Fruit fly (Drosophila melanogaster) whole organism, embryonic: ENCODE data around the gene Catsup.

Experiments used
- Adf1 ChIP-seq: fragments of 200-800 bp; sonication (Bioruptor generic); IDR thresholded peaks from 2 replicates; pipeline ENCODE4 v1.3.6; 2022; ENCODE audit warnings: missing biosample characterization, missing genetic modification characterization
- Atf-2 ChIP-seq: fragments of 200-800 bp; sonication (Bioruptor generic); optimal IDR thresholded peaks from 2 replicates; lab custom pipeline; 2016; ENCODE audit warnings: missing biosample characterization, missing genetic modification characterization
- BtbVII ChIP-seq: fragments of 200-800 bp; sonication (Bioruptor generic); optimal IDR thresholded peaks from 3 replicates; lab custom pipeline; 2017; ENCODE audit warnings: missing biosample characterization, mild to moderate bottlenecking, missing genetic modification characterization
- CG10274 ChIP-seq: fragments of 200-800 bp; sonication (Bioruptor generic); optimal IDR thresholded peaks from 3 replicates; lab custom pipeline; 2017; ENCODE audit warnings: missing biosample characterization, mild to moderate bottlenecking, missing genetic modification characterization
- CG12299 ChIP-seq: fragments of 200-800 bp; sonication (Bioruptor generic); optimal IDR thresholded peaks from 2 replicates; lab custom pipeline; 2018; ENCODE audit warnings: missing biosample characterization, mild to moderate bottlenecking, missing genetic modification characterization
- CG12659 ChIP-seq: fragments of 200-800 bp; sonication (Bioruptor generic); optimal IDR thresholded peaks from 3 replicates; lab custom pipeline; 2017; ENCODE audit warnings: mild to moderate bottlenecking, missing biosample characterization, missing genetic modification reagents, missing genetic modification characterization
- CG14710 ChIP-seq: fragments of 200-800 bp; sonication (Bioruptor generic); optimal IDR thresholded peaks from 3 replicates; lab custom pipeline; 2019; ENCODE audit warnings: missing biosample characterization, mild to moderate bottlenecking, missing genetic modification characterization, moderate library complexity
- CG1603 ChIP-seq: fragments of 200-800 bp; sonication (Bioruptor generic); optimal IDR thresholded peaks from 2 replicates; lab custom pipeline; 2019; ENCODE audit warnings: missing biosample characterization, mild to moderate bottlenecking, missing genetic modification characterization, moderate library complexity
- CG16863 ChIP-seq: fragments of 200-800 bp; sonication (Bioruptor generic); optimal IDR thresholded peaks from 3 replicates; lab custom pipeline; 2016; ENCODE audit warnings: missing biosample characterization, missing genetic modification characterization
- CG17568 ChIP-seq: fragments of 200-800 bp; sonication (Bioruptor generic); optimal IDR thresholded peaks from 2 replicates; lab custom pipeline; 2018; ENCODE audit warnings: missing biosample characterization, mild to moderate bottlenecking, missing genetic modification characterization, moderate library complexity
- CG18599 ChIP-seq: fragments of 200-800 bp; sonication (Bioruptor generic); optimal IDR thresholded peaks from 3 replicates; lab custom pipeline; 2017; ENCODE audit warnings: missing biosample characterization, missing genetic modification characterization, mild to moderate bottlenecking, moderate library complexity, missing genetic modification reagents
- CG2120 ChIP-seq: fragments of 200-800 bp; sonication (Bioruptor generic); optimal IDR thresholded peaks from 3 replicates; lab custom pipeline; 2016; ENCODE audit warnings: missing biosample characterization, missing genetic modification characterization
- CG2129 ChIP-seq: fragments of 200-800 bp; sonication (Bioruptor generic); IDR thresholded peaks from 2 replicates; pipeline ENCODE4 v1.3.6; 2022; ENCODE audit warnings: missing biosample characterization, missing genetic modification characterization; ENCODE audit not compliant: partially characterized antibody
- CG32532 ChIP-seq: fragments of 200-800 bp; sonication (Bioruptor generic); IDR thresholded peaks from 2 replicates; pipeline ENCODE4 v1.3.6; 2022; ENCODE audit warnings: missing biosample characterization, missing genetic modification characterization
- CG33213 ChIP-seq: fragments of 200-800 bp; sonication (Bioruptor generic); optimal IDR thresholded peaks from 3 replicates; lab custom pipeline; 2016; ENCODE audit warnings: missing biosample characterization, missing genetic modification characterization
- CG4424 ChIP-seq: fragments of 200-800 bp; sonication (Bioruptor generic); optimal IDR thresholded peaks from 3 replicates; lab custom pipeline; 2016; ENCODE audit warnings: missing biosample characterization, missing genetic modification characterization
- CG4707 ChIP-seq: fragments of 200-800 bp; sonication (Bioruptor generic); optimal IDR thresholded peaks from 2 replicates; lab custom pipeline; 2018; ENCODE audit warnings: missing biosample characterization, mild to moderate bottlenecking, missing genetic modification characterization, moderate library complexity
- CG6683 ChIP-seq: fragments of 200-800 bp; sonication (Bioruptor generic); optimal IDR thresholded peaks from 2 replicates; lab custom pipeline; 2017; ENCODE audit warnings: missing biosample characterization, mild to moderate bottlenecking, missing genetic modification characterization, missing genetic modification reagents
- CG7987 ChIP-seq: fragments of 200-800 bp; sonication (Bioruptor generic); optimal IDR thresholded peaks from 2 replicates; lab custom pipeline; 2018; ENCODE audit warnings: missing biosample characterization, mild to moderate bottlenecking, missing genetic modification characterization, moderate library complexity
- CG8924 ChIP-seq: fragments of 200-800 bp; optimal IDR thresholded peaks from 3 replicates; lab custom pipeline; 2019; ENCODE audit warnings: missing biosample characterization, mild to moderate bottlenecking, missing genetic modification characterization, moderate library complexity
- CTCF ChIP-seq: fragments of 200-800 bp; sonication (Bioruptor generic); optimal IDR thresholded peaks from 2 replicates; lab custom pipeline; 2017; ENCODE audit warnings: missing biosample characterization, mild to moderate bottlenecking, missing genetic modification characterization, moderate library complexity
- Dp ChIP-seq: fragments of 200-800 bp; sonication (Bioruptor generic); optimal IDR thresholded peaks from 2 replicates; lab custom pipeline; 2018; ENCODE audit warnings: missing biosample characterization, mild to moderate bottlenecking, missing genetic modification characterization, moderate library complexity
- Fer2 ChIP-seq: fragments of 200-800 bp; sonication (Bioruptor generic); optimal IDR thresholded peaks from 2 replicates; lab custom pipeline; 2018; ENCODE audit warnings: missing biosample characterization, mild to moderate bottlenecking, missing genetic modification characterization, moderate library complexity
- NFAT ChIP-seq: fragments of 200-800 bp; sonication (Bioruptor generic); IDR thresholded peaks from 2 replicates; pipeline ENCODE4 v1.3.6; 2022; ENCODE audit warnings: missing biosample characterization, missing genetic modification characterization
- Opbp ChIP-seq: fragments of 200-800 bp; sonication (Bioruptor generic); IDR thresholded peaks from 3 replicates; pipeline ENCODE4 v1.3.6; 2022; ENCODE audit warnings: missing biosample characterization, missing genetic modification characterization; ENCODE audit not compliant: partially characterized antibody
- Tbp ChIP-seq: fragments of >200 bp; optimal IDR thresholded peaks from 2 replicates; lab custom pipeline; 2018; ENCODE audit warnings: missing biosample characterization, missing genetic modification characterization
- croc ChIP-seq: fragments of 200-800 bp; sonication (Bioruptor generic); conservative IDR thresholded peaks from 3 replicates; pipeline ENCODE4 v1.3.6; 2022; ENCODE audit warnings: missing biosample characterization, missing genetic modification characterization
- dm ChIP-seq: fragments of 200-800 bp; sonication (Bioruptor generic); optimal IDR thresholded peaks from 3 replicates; lab custom pipeline; 2016; ENCODE audit warnings: missing biosample characterization, missing genetic modification characterization
- dmrt99B ChIP-seq: fragments of 200-800 bp; sonication (Bioruptor generic); optimal IDR thresholded peaks from 2 replicates; lab custom pipeline; 2018; ENCODE audit warnings: missing biosample characterization, mild to moderate bottlenecking, missing genetic modification characterization, moderate library complexity
- dysf ChIP-seq: fragments of 200-800 bp; sonication (Bioruptor generic); IDR thresholded peaks from 3 replicates; pipeline ENCODE4 v1.3.6; 2022; ENCODE audit warnings: missing biosample characterization, missing genetic modification characterization
- en ChIP-seq: fragments of 200-800 bp; sonication (Bioruptor generic); optimal IDR thresholded peaks from 2 replicates; lab custom pipeline; 2016; ENCODE audit warnings: missing biosample characterization, missing genetic modification characterization
- ewg ChIP-seq: fragments of 200-800 bp; sonication (Bioruptor generic); optimal IDR thresholded peaks from 3 replicates; lab custom pipeline; 2017; ENCODE audit warnings: mild to moderate bottlenecking, missing biosample characterization, missing genetic modification reagents, missing genetic modification characterization
- exex ChIP-seq: fragments of 200-800 bp; sonication (Bioruptor generic); optimal IDR thresholded peaks from 4 replicates; lab custom pipeline; 2018; ENCODE audit warnings: missing biosample characterization, mild to moderate bottlenecking, missing genetic modification characterization, moderate library complexity
- gce ChIP-seq: fragments of 200-800 bp; sonication (Bioruptor generic); IDR thresholded peaks from 3 replicates; pipeline ENCODE4 v1.3.6; 2022; ENCODE audit warnings: missing biosample characterization, missing genetic modification characterization
- gcm ChIP-seq: fragments of 200-800 bp; sonication (Bioruptor generic); optimal IDR thresholded peaks from 2 replicates; lab custom pipeline; 2019; ENCODE audit warnings: missing biosample characterization, mild to moderate bottlenecking, missing genetic modification characterization, moderate library complexity
- h ChIP-seq: fragments of >200 bp; optimal IDR thresholded peaks from 2 replicates; lab custom pipeline; 2017
- klu ChIP-seq: fragments of 200-800 bp; sonication (Bioruptor generic); IDR thresholded peaks from 2 replicates; pipeline ENCODE4 v1.3.6; 2022; ENCODE audit warnings: missing biosample characterization, missing genetic modification characterization
- mirr ChIP-seq: fragments of 200-800 bp; sonication (Bioruptor generic); optimal IDR thresholded peaks from 3 replicates; lab custom pipeline; 2018; ENCODE audit warnings: missing biosample characterization, mild to moderate bottlenecking, missing genetic modification characterization
- onecut ChIP-seq: fragments of 200-800 bp; sonication (Bioruptor generic); IDR thresholded peaks from 2 replicates; pipeline ENCODE4 v1.3.6; 2022; ENCODE audit warnings: missing biosample characterization, missing genetic modification characterization
- prd ChIP-seq, 3 experiments: fragments of >200 bp in 2 of 3; fragments of 200-800 bp in 1 of 3; sonication (Bioruptor generic) in 1 of 3; optimal IDR thresholded peaks in 2 of 3; IDR thresholded peaks in 1 of 3; 2 replicates in 2 of 3; 3 replicates in 1 of 3; pipeline versions ENCODE4 v1.3.6 to Lab custom; 2017 to 2022; ENCODE audit warnings: missing biosample characterization in 1 of 3, missing genetic modification characterization in 1 of 3
- sqz ChIP-seq: fragments of 200-800 bp; sonication (Bioruptor generic); optimal IDR thresholded peaks from 3 replicates; lab custom pipeline; 2018; ENCODE audit warnings: missing biosample characterization, mild to moderate bottlenecking, missing genetic modification characterization
- sr ChIP-seq: fragments of 200-800 bp; sonication (Bioruptor generic); IDR thresholded peaks from 3 replicates; pipeline ENCODE4 v1.3.6; 2022; ENCODE audit warnings: missing biosample characterization, missing genetic modification characterization
- sug ChIP-seq: fragments of 200-800 bp; optimal IDR thresholded peaks from 2 replicates; lab custom pipeline; 2019; ENCODE audit warnings: missing biosample characterization, mild to moderate bottlenecking, missing genetic modification characterization, moderate library complexity
- tio ChIP-seq: fragments of 200-800 bp; sonication (Bioruptor generic); optimal IDR thresholded peaks from 2 replicates; lab custom pipeline; 2017; ENCODE audit warnings: missing biosample characterization, missing genetic modification characterization, inconsistent platforms
- ttk ChIP-seq: fragments of 200-800 bp; sonication (Bioruptor generic); IDR thresholded peaks from 2 replicates; pipeline ENCODE4 v2.1.2; 2022; ENCODE audit warnings: missing biosample characterization, missing genetic modification characterization
- twi ChIP-seq: fragments of 200-800 bp; optimal IDR thresholded peaks from 2 replicates; lab custom pipeline; 2019; ENCODE audit warnings: missing biosample characterization, mild to moderate bottlenecking, missing genetic modification characterization, moderate library complexity
- zen ChIP-seq: fragments of 200-800 bp; sonication (Bioruptor generic); optimal IDR thresholded peaks from 3 replicates; lab custom pipeline; 2018; ENCODE audit warnings: missing biosample characterization, mild to moderate bottlenecking, missing genetic modification characterization, moderate library complexity
- zfh2 ChIP-seq: fragments of 200-800 bp; sonication (Bioruptor generic); optimal IDR thresholded peaks from 2 replicates; lab custom pipeline; 2016; ENCODE audit warnings: missing biosample characterization, missing genetic modification characterization

Gene Catsup

dm6 chr2L:19021278-19022220, 20.1 kb upstream of the Catsup start (continued):
- TF ChIP-seq sr (GFP tag; lab: Robert Waterston, UW) (no peak), BtbVII (GFP tag; lab: Kevin White, UChicago) (peak; percentile 77), CG4707 (GFP tag; lab: Kevin White, UChicago) (peak; percentile 24), CG2120 (GFP tag; lab: Kevin White, UChicago) (peak; percentile 76), CG18599 (peak; percentile 91), CG33213 (GFP tag; lab: Kevin White, UChicago) (no peak), en (GFP tag; lab: Kevin White, UChicago) (no peak), Atf-2 (GFP tag; lab: Kevin White, UChicago) (peak; percentile 1), sqz (GFP tag; lab: Kevin White, UChicago) (peak; percentile 67), h (lab: Kevin White, UChicago) (no peak), twi (tag; lab: Kevin White, UChicago) (peak; percentile 80), Tbp (GFP tag; lab: Kevin White, UChicago) (no peak), Adf1 (peak; percentile 44; the same call in 1 of the 2 replicates), CG2129 (GFP tag; lab: Robert Waterston, UW) (no peak), gcm (peak; percentile 72), CG16863 (GFP tag; lab: Kevin White, UChicago) (peak; percentile 28), exex (peak; percentile 30), dm (GFP tag; lab: Kevin White, UChicago) (no peak), CG12659 (GFP tag; lab: Kevin White, UChicago) (peak; percentile 85), Opbp (GFP tag; lab: Robert Waterston, UW) (no peak), prd (optimal IDR thresholded peaks at IDR 0.05; lab: Kevin White, UChicago) (no peak), prd (GFP tag; IDR thresholded peaks at IDR 0.05; lab: Robert Waterston, UW) (peak; percentile 48; the same call in 2 of the 3 replicates), klu (GFP tag; lab: Robert Waterston, UW) (peak; percentile 66; the same call in 1 of the 2 replicates), gce (GFP tag; lab: Robert Waterston, UW) (peak; percentile 59; the same call in 1 of the 3 replicates), dmrt99B (tag; lab: Kevin White, UChicago) (peak; percentile 85), CG10274 (GFP tag; lab: Kevin White, UChicago) (peak; percentile 11), CG12299 (peak; percentile 84), sug (tag; lab: Kevin White, UChicago) (peak; percentile 85), onecut (peak; percentile 55), CG14710 (tag; lab: Kevin White, UChicago) (peak; percentile 56), CG1603 (tag; lab: Kevin White, UChicago) (peak; percentile 53), ewg (GFP tag; lab: Kevin White, UChicago) (peak; percentile 69), CG6683 (GFP tag; lab: Kevin White, UChicago) (peak; percentile 63), croc (GFP tag; lab: Robert Waterston, UW) (peak; percentile 59; the same call in 2 of the 3 replicates), CG7987 (GFP tag; lab: Kevin White, UChicago) (peak; percentile 3), tio (GFP tag; lab: Kevin White, UChicago) (peak; percentile 67), CG4424 (GFP tag; lab: Kevin White, UChicago) (peak; percentile 54), CG8924 (peak; percentile 89), dysf (GFP tag; lab: Robert Waterston, UW) (peak; percentile 87), zen (tag; lab: Kevin White, UChicago) (peak; percentile 4), CG17568 (GFP tag; lab: Kevin White, UChicago) (peak; percentile 67), CTCF (no peak), NFAT (GFP tag; lab: Robert Waterston, UW) (0 out of 2 replicates have a peak, but pooled peaks have one; percentile 21), Dp (no peak), zfh2 (peak; percentile 38), Fer2 (tag; lab: Kevin White, UChicago) (peak; percentile 41), mirr (GFP tag; lab: Kevin White, UChicago) (peak; percentile 49), CG32532 (GFP tag; lab: Robert Waterston, UW) (peak; percentile 52), ttk (peak; percentile 65; the same call in 1 of the 2 replicates)
